Worm (Caenorhabditis elegans): ENCODE data around the gene F56D5.9.

ce11 chrIV:9376550-9376949, 45.8 kb downstream of the F56D5.9 start:
- TF ChIP-seq jun-1 (tag; optimal IDR thresholded peaks at IDR 0.05) (no peak), zag-1 (tag; optimal IDR thresholded peaks at IDR 0.05) (no peak), ZK337.2 (GFP tag; IDR thresholded peaks at IDR 0.05) (no peak), nhr-237 (tag; optimal IDR thresholded peaks at IDR 0.05) (no peak), lim-7 (GFP tag; IDR thresholded peaks at IDR 0.05) (no peak)

All from whole organism, L4 larva.